Worm (Caenorhabditis elegans): ENCODE data around the gene lgc-12.
A peak's percentile ranks its signal among the peaks of the same experiment; 100 is the strongest.

lgc-12 gene

DNA sequence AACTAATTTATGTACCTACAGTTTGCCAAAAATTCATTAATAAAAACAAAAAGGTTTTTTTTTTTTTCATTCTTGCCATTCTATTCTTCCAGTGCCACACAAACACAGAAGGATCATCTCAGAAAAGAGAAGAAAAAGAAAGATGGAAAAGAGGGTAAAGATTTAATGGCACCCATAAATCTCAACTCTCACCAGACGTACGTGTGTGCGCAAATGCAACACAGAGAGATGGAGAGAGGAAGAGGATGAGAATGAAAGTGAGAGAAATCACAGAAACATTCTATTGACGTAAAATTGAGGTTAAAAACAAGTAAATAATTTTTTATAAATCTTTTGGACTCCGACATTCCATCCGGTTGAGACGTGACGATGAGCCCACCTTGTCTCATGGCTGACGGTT lies 17.8 kb upstream of the lgc-12 start:
- no peak for TF ChIP-seq Y56A3A.18 (GFP tag; IDR thresholded peaks at IDR 0.05)
- no peak for TF ChIP-seq Y95B8A.8 (GFP tag; IDR thresholded peaks at IDR 0.05)

DNA sequence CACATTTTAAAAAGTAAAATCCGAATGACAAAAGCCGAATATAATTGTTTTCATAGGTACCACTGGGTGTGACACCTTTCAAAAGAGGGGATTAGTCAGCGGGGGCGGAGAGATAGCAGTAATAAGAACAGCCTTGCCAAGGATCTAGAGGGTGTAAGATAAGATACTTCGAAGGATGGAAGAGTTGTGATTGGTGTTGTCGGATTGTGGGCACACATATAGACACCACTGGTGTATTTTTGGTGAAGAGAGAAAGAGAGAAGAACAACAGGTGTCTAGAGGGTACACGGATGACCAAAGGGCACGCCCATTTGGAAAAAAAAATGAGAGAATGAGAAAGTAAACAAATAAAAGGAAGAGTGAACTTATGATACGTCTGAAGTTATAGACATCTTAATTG lies 16.8 kb upstream of the lgc-12 start:
- no peak for TF ChIP-seq nfya-1 (tag; optimal IDR thresholded peaks at IDR 0.05; ENCODE audit: borderline replicate concordance, insufficient read depth)
- TF ChIP-seq Y95B8A.8 (GFP tag; IDR thresholded peaks at IDR 0.05), result no peak
- TF ChIP-seq bed-1 (GFP tag; IDR thresholded peaks at IDR 0.05), result no peak
- TF ChIP-seq tbx-9 (tag; optimal IDR thresholded peaks at IDR 0.05; ENCODE audit: borderline replicate concordance), result no peak
- no peak for TF ChIP-seq nfya-2 (GFP tag; IDR thresholded peaks at IDR 0.05)
- TF ChIP-seq Y53G8AR.9 (GFP tag; conservative IDR thresholded peaks at IDR 0.05), result no peak

DNA sequence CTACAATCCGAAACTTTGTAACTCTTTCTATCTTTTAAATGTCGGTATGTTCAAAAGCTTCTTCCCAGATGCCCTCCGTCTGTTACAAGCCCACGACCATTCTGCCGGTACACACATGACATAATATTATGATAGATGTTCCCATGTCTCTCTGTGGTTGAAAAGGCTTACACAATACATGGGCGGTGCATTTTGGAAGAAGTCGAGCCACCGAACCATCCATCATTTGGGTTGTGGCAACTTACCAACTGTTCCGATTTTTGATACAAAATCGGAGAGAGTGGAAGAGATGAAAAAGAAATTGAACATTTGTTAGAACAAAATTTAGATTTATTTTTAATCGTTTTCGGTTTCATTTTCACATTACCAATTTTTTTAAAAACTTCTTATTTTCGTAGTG lies 13.0 kb upstream of the lgc-12 start:
- TF ChIP-seq nfyb-1 (GFP tag; IDR thresholded peaks at IDR 0.05) (no peak), K12H6.12 (tag; optimal IDR thresholded peaks at IDR 0.05) (peak; percentile 9)

DNA sequence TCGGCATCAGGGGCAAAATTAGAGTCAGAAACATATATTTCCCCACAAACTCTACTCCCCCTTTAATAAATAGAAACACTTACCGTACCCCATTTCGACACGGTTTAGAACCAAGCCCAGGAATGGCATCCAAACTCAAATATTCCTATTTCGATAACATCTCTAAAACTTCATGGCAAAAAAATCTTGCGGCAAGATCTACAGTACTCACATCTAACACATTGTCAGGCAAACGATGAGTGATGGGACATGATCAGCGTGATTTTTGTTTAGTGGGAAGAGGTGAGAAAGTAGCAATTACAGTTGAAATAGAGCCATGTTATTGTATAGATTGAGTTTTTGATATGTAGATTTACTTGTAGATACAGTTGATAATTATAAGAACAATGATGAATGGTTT lies 11.0 kb upstream of the lgc-12 start:
- TF ChIP-seq Y56A3A.18 (GFP tag; IDR thresholded peaks at IDR 0.05) (no peak), unc-62 (GFP tag; optimal IDR thresholded peaks at IDR 0.05) (peak; percentile 18), ztf-22 (GFP tag; optimal IDR thresholded peaks at IDR 0.05) (no peak), madf-6 (GFP tag; IDR thresholded peaks at IDR 0.05) (no peak)

DNA sequence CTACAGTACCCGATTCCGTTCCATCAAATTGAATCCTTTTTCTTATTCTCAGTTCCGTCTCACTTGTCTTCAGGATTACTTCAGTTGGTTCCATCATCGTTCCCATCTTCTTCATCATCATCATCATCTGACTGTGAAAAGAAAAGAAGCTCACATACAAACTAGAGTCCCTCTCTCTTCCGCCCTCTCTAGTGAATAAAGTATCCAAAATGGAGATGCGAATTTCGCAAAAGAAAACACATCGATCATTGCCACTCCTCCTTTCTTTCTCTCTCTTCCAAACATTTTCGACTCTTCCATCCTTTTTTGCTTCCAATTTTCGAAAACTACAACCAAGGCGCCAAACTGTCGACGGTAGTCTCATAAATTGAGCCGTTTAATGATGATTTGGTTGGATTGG lies 9.1 kb upstream of the lgc-12 start:
- TF ChIP-seq efl-1 (GFP tag; optimal IDR thresholded peaks at IDR 0.05) (no peak), nhr-120 (GFP tag; IDR thresholded peaks at IDR 0.05) (no peak), ets-4 (GFP tag; optimal IDR thresholded peaks at IDR 0.05) (no peak), let-526 (GFP tag; IDR thresholded peaks at IDR 0.05) (no peak), him-1 (tag; optimal IDR thresholded peaks at IDR 0.05) (no peak)

DNA sequence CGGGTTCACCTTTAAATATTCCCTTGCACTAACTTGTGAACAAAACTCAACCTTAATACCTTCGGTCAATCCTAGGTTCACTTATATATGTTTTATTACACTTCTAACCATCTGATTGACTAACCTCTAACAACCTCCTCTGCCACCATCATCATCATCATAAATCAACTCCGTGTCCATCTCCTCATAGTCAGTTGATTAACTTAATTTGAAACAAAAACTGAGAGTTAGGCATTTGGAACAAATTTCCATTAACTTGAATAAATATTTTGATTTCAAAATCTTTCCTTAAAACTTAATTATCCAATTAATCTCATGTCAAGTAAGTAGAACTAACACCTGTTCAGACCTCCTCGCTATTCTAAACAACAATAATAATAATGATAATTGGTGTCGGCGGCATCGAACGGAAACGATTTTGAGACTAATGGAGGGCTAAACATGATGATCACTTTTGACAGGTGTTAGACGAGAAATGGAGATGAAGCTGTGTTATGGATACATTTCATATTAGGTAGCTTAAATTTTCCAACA lies 8.2 kb upstream of the lgc-12 start:
- TF ChIP-seq Y53F4B.3 (GFP tag; IDR thresholded peaks at IDR 0.05) (no peak), ekl-4 (GFP tag; IDR thresholded peaks at IDR 0.05) (no peak), sea-2 (GFP tag; IDR thresholded peaks at IDR 0.05) (no peak), snpc-1.3 (tag; optimal IDR thresholded peaks at IDR 0.05; ENCODE audit: insufficient read depth) (no peak), tbp1 (GFP tag; optimal IDR thresholded peaks at IDR 0.05) (no peak), egrh-3 (GFP tag; IDR thresholded peaks at IDR 0.05) (no peak), efl-1 (GFP tag; optimal IDR thresholded peaks at IDR 0.05) (no peak), sptf-2 (GFP tag; optimal IDR thresholded peaks at IDR 0.05) (no peak), egl-18 (GFP tag; IDR thresholded peaks at IDR 0.05) (no peak), Y95B8A.8 (GFP tag; IDR thresholded peaks at IDR 0.05) (no peak), athp-1 (tag; optimal IDR thresholded peaks at IDR 0.05) (no peak), somi-1 (GFP tag; optimal IDR thresholded peaks at IDR 0.05) (no peak), madf-8 (GFP tag; conservative IDR thresholded peaks at IDR 0.05) (no peak), pbrm-1 (GFP tag; IDR thresholded peaks at IDR 0.05) (no peak), snpc-3.4 (tag; optimal IDR thresholded peaks at IDR 0.05) (no peak), hlh-12 (tag; optimal IDR thresholded peaks at IDR 0.05) (no peak), F23B12.7 (tag; optimal IDR thresholded peaks at IDR 0.05; ENCODE audit: insufficient read depth) (no peak), Y67H2A.10 (GFP tag; conservative IDR thresholded peaks at IDR 0.05) (no peak)
